Worm (Caenorhabditis elegans) whole organism, midembryonic: Measurements from ENCODE around the gene T19C3.5.
"Not testable (repeated sequence)": the region's sequence is repeated elsewhere in the genome, so short reads cannot be mapped to it uniquely, and the experiment has no call there.

ENCODE experiments used
- cog-1 ChIP-seq: sonication (generic microtip); optimal IDR thresholded peaks from 2 replicates; lab custom pipeline; 2016; ENCODE audit warnings: missing genetic modification characterization, missing compliant biosample characterization
- flt-1 ChIP-seq: fragments of 200-800 bp; sonication (Bioruptor generic); IDR thresholded peaks from 2 replicates; pipeline ENCODE4 v1.3.6; 2022; ENCODE audit warnings: missing genetic modification characterization, missing compliant biosample characterization
- med-1 ChIP-seq: sonication (generic microtip); optimal IDR thresholded peaks from 2 replicates; lab custom pipeline; 2017; ENCODE audit warnings: missing genetic modification characterization, mild to moderate bottlenecking, missing compliant biosample characterization, antibody characterized with exemption, missing genetic modification reagents; ENCODE audit not compliant: insufficient read depth
- ref-1 ChIP-seq: fragments of 200-800 bp; sonication (Bioruptor generic); conservative IDR thresholded peaks from 2 replicates; pipeline ENCODE4 v1.3.6; 2022; ENCODE audit warnings: missing genetic modification reagents, missing genetic modification characterization, missing compliant biosample characterization
- tab-1 ChIP-seq: fragments of 200-800 bp; sonication (Bioruptor generic); IDR thresholded peaks from 2 replicates; pipeline ENCODE4 v1.3.6; 2022; ENCODE audit warnings: missing genetic modification characterization, missing compliant biosample characterization
- ztf-29 ChIP-seq: fragments of 200-800 bp; sonication (Bioruptor generic); IDR thresholded peaks from 2 replicates; pipeline ENCODE4 v1.3.6; 2022; ENCODE audit warnings: missing genetic modification reagents, missing genetic modification characterization, missing compliant biosample characterization

ce11 chrIII:628942-629341 lies 1.2 kb upstream of the T19C3.5 start:
- TF ChIP-seq cog-1 (tag; lab: Kevin White, UChicago); med-1 (GFP tag; lab: Kevin White, UChicago); ztf-29 (GFP tag; lab: Robert Waterston, UW): not testable (repeated sequence)
- TF ChIP-seq flt-1 (GFP tag; lab: Robert Waterston, UW): peak; percentile 73
- peak; percentile 10; the same call in 1 of the 2 replicates for TF ChIP-seq tab-1
- TF ChIP-seq ref-1: 0 out of 2 replicates have a peak, but pooled peaks have one; percentile 16
